Fruit fly (Drosophila melanogaster) whole organism, wandering third instar larva: ENCODE data around the gene PH4alphaMP.
A peak's percentile ranks its signal among the peaks of the same experiment; 100 is the strongest.

Experiments
- Abd-B ChIP-seq: fragments of >200 bp; optimal IDR thresholded peaks from 2 replicates; lab custom pipeline; 2017; ENCODE audit warnings: missing biosample characterization, missing genetic modification characterization
- CG32264 ChIP-seq: fragments of 200-800 bp; sonication (Bioruptor generic); optimal IDR thresholded peaks from 2 replicates; lab custom pipeline; 2016; ENCODE audit warnings: missing biosample characterization, missing genetic modification characterization
- CG9705 ChIP-seq: fragments of 200-800 bp; sonication (Bioruptor generic); optimal IDR thresholded peaks from 2 replicates; lab custom pipeline; 2018; ENCODE audit warnings: missing biosample characterization, mild to moderate bottlenecking, missing genetic modification characterization
- CrebA ChIP-seq: fragments of 200-800 bp; sonication (Bioruptor generic); optimal IDR thresholded peaks from 2 replicates; lab custom pipeline; 2016; ENCODE audit warnings: missing biosample characterization, mild to moderate bottlenecking, missing genetic modification characterization, borderline replicate concordance
- Dif ChIP-seq: fragments of 200-275, 200-300 bp; sonication (Bioruptor generic); optimal IDR thresholded peaks from 2 replicates; lab custom pipeline; 2018; ENCODE audit warnings: missing biosample characterization, missing genetic modification characterization; ENCODE audit not compliant: partially characterized antibody
- GATAd ChIP-seq: sonication (Bioruptor generic); optimal IDR thresholded peaks from 2 replicates; lab custom pipeline; 2016; ENCODE audit warnings: missing biosample characterization, missing genetic modification characterization
- HLH106 ChIP-seq: fragments of 200-800 bp; optimal IDR thresholded peaks from 3 replicates; lab custom pipeline; 2019; ENCODE audit warnings: missing biosample characterization, mild to moderate bottlenecking, missing genetic modification characterization, moderate library complexity
- Hnf4 ChIP-seq: fragments of 200-800 bp; sonication (Bioruptor generic); optimal IDR thresholded peaks from 2 replicates; lab custom pipeline; 2016; ENCODE audit warnings: missing biosample characterization, mild to moderate bottlenecking, missing genetic modification characterization
- Hr83 ChIP-seq: fragments of 200-300 bp; sonication (Bioruptor generic); optimal IDR thresholded peaks from 2 replicates; lab custom pipeline; 2016; ENCODE audit warnings: missing biosample characterization, mild to moderate bottlenecking, missing genetic modification characterization, moderate library complexity; ENCODE audit not compliant: poor library complexity, severe bottlenecking
- Jra ChIP-seq: sonication (Bioruptor generic); optimal IDR thresholded peaks from 2 replicates; lab custom pipeline; 2016; ENCODE audit warnings: missing biosample characterization, missing genetic modification characterization
- Mio ChIP-seq: sonication (Bioruptor generic); optimal IDR thresholded peaks from 2 replicates; lab custom pipeline; 2016; ENCODE audit warnings: missing biosample characterization, missing genetic modification characterization
- Myc ChIP-seq: fragments of >200 bp; optimal IDR thresholded peaks from 2 replicates; lab custom pipeline; 2017
- N ChIP-seq: fragments of >200 bp; optimal IDR thresholded peaks from 2 replicates; lab custom pipeline; 2018; ENCODE audit warnings: missing biosample characterization, missing external identifiers, missing genetic modification characterization
- OdsH ChIP-seq: fragments of 200-800 bp; sonication (Bioruptor generic); optimal IDR thresholded peaks from 2 replicates; lab custom pipeline; 2016; ENCODE audit warnings: missing biosample characterization, mild to moderate bottlenecking, missing genetic modification characterization
- Rel ChIP-seq, 2 experiments: fragments of 200-800 bp; sonication (Bioruptor generic) in 1 of 2; optimal IDR thresholded peaks; 2 replicates in 1 of 2; 3 replicates in 1 of 2; lab custom pipeline; 2016 to 2019; ENCODE audit warnings: mild to moderate bottlenecking in 2 of 2, missing biosample characterization in 2 of 2, missing genetic modification characterization in 2 of 2, moderate library complexity in 1 of 2
- Sp1 ChIP-seq: fragments of 200-800 bp; sonication (Bioruptor generic); optimal IDR thresholded peaks from 3 replicates; lab custom pipeline; 2019; ENCODE audit warnings: missing biosample characterization, mild to moderate bottlenecking, missing genetic modification characterization, moderate library complexity
- Vsx2 ChIP-seq: fragments of 200-300, 225-300 bp; sonication (Bioruptor generic); optimal IDR thresholded peaks from 2 replicates; lab custom pipeline; 2018; ENCODE audit warnings: missing biosample characterization, missing genetic modification characterization; ENCODE audit not compliant: partially characterized antibody
- br ChIP-seq: fragments of 200-800 bp; sonication (Bioruptor generic); optimal IDR thresholded peaks from 2 replicates; lab custom pipeline; 2016; ENCODE audit warnings: missing biosample characterization, missing genetic modification characterization
- brk ChIP-seq: fragments of 200-800 bp; sonication (Bioruptor generic); optimal IDR thresholded peaks from 2 replicates; lab custom pipeline; 2016; ENCODE audit warnings: missing biosample characterization, mild to moderate bottlenecking, missing genetic modification characterization
- dl ChIP-seq, 2 experiments: fragments of 175-275, 200-275 bp in 1 of 2; fragments of 200-275 bp in 1 of 2; sonication (Bioruptor generic); optimal IDR thresholded peaks; lab custom pipeline; 2018; ENCODE audit warnings: mild to moderate bottlenecking in 2 of 2, missing biosample characterization in 2 of 2, missing genetic modification characterization in 2 of 2, moderate library complexity in 2 of 2; ENCODE audit not compliant: partially characterized antibody in 2 of 2, insufficient read depth in 1 of 2
- dmrt93B ChIP-seq: fragments of 200-800 bp; sonication (Bioruptor generic); optimal IDR thresholded peaks from 2 replicates; lab custom pipeline; 2018; ENCODE audit warnings: missing biosample characterization, mild to moderate bottlenecking, missing genetic modification characterization
- dsf ChIP-seq: sonication (Bioruptor generic); optimal IDR thresholded peaks from 2 replicates; lab custom pipeline; 2016; ENCODE audit warnings: missing biosample characterization, missing genetic modification characterization, borderline replicate concordance
- ey ChIP-seq: fragments of 200-800 bp; sonication (Bioruptor generic); optimal IDR thresholded peaks from 2 replicates; lab custom pipeline; 2016; ENCODE audit warnings: missing biosample characterization, missing genetic modification characterization
- foxo ChIP-seq, 2 experiments: fragments of 200-800 bp; sonication (Bioruptor generic); optimal IDR thresholded peaks; 2 replicates in 1 of 2; 3 replicates in 1 of 2; lab custom pipeline; 2016 to 2017; ENCODE audit warnings: missing biosample characterization in 2 of 2, missing genetic modification characterization in 2 of 2
- fru ChIP-seq: fragments of 200-800 bp; sonication (Bioruptor generic); optimal IDR thresholded peaks from 3 replicates; lab custom pipeline; 2016; ENCODE audit warnings: missing biosample characterization, mild to moderate bottlenecking, missing genetic modification characterization
- h ChIP-seq: fragments of 200-800 bp; sonication (Bioruptor generic); optimal IDR thresholded peaks from 3 replicates; lab custom pipeline; 2016; ENCODE audit warnings: missing biosample characterization, mild to moderate bottlenecking, missing genetic modification characterization
- jim ChIP-seq: fragments of 175-275, 200-325 bp; sonication (Bioruptor generic); optimal IDR thresholded peaks from 2 replicates; lab custom pipeline; 2016; ENCODE audit warnings: missing biosample characterization, mild to moderate bottlenecking, missing genetic modification characterization
- lola ChIP-seq: fragments of >200 bp; optimal IDR thresholded peaks from 2 replicates; lab custom pipeline; 2017; ENCODE audit warnings: missing biosample characterization, missing genetic modification characterization
- pan ChIP-seq: fragments of >200 bp; optimal IDR thresholded peaks from 2 replicates; lab custom pipeline; 2017
- psq ChIP-seq: fragments of 200-800 bp; sonication (Bioruptor generic); optimal IDR thresholded peaks from 3 replicates; lab custom pipeline; 2017; ENCODE audit warnings: missing biosample characterization, mild to moderate bottlenecking, missing genetic modification characterization, moderate library complexity
- rgr ChIP-seq: fragments of 200-800 bp; sonication (Bioruptor generic); optimal IDR thresholded peaks from 3 replicates; lab custom pipeline; 2016; ENCODE audit warnings: missing biosample characterization, mild to moderate bottlenecking, missing genetic modification characterization
- sage ChIP-seq: fragments of 200-800 bp; sonication (Bioruptor generic); optimal IDR thresholded peaks from 2 replicates; lab custom pipeline; 2016; ENCODE audit warnings: missing biosample characterization, mild to moderate bottlenecking, missing genetic modification characterization
- sv ChIP-seq: fragments of 200-800 bp; sonication (Bioruptor generic); optimal IDR thresholded peaks from 3 replicates; lab custom pipeline; 2016; ENCODE audit warnings: missing biosample characterization, missing genetic modification characterization
- tai ChIP-seq: sonication (Bioruptor generic); optimal IDR thresholded peaks from 2 replicates; lab custom pipeline; 2016; ENCODE audit warnings: missing biosample characterization, missing genetic modification characterization
- usp ChIP-seq: fragments of >200 bp; optimal IDR thresholded peaks from 2 replicates; lab custom pipeline; 2017; ENCODE audit warnings: missing biosample characterization, missing genetic modification characterization
- woc ChIP-seq: sonication (Bioruptor generic); optimal IDR thresholded peaks from 2 replicates; lab custom pipeline; 2016; ENCODE audit warnings: missing biosample characterization, mild to moderate bottlenecking, missing genetic modification characterization

PH4alphaMP gene

dm6 chr3R:30496103-30496858, at the start of gene PH4alphaMP:
Gene PH4alphaMP (minus strand): TSS chr3R:30496153.
- no peak for TF ChIP-seq N (GFP tag; lab: Kevin White, UChicago)
- TF ChIP-seq CrebA (GFP tag; lab: Kevin White, UChicago): no peak
- TF ChIP-seq tai (GFP tag; lab: Kevin White, UChicago): no peak
- TF ChIP-seq Dif (GFP tag; lab: Kevin White, UChicago): no peak
- TF ChIP-seq brk (GFP tag; lab: Kevin White, UChicago): no peak

- TF ChIP-seq br (GFP tag; lab: Kevin White, UChicago) (no peak), dmrt93B (GFP tag; lab: Kevin White, UChicago) (no peak), GATAd (no peak), N (GFP tag; lab: Kevin White, UChicago) (no peak), sage (GFP tag; lab: Kevin White, UChicago) (no peak), Myc (lab: Kevin White, UChicago) (no peak), CG9705 (no peak), Mio (no peak), dsf (GFP tag; lab: Kevin White, UChicago) (no peak), Abd-B (GFP tag; lab: Kevin White, UChicago) (no peak), Dif (GFP tag; lab: Kevin White, UChicago) (no peak), Hr83 (GFP tag; lab: Kevin White, UChicago) (no peak), Sp1 (GFP tag; lab: Kevin White, UChicago) (no peak)
Observed at dm6 chr3R:30544974-30545373, 49.0 kb upstream of the PH4alphaMP start.

DNA sequence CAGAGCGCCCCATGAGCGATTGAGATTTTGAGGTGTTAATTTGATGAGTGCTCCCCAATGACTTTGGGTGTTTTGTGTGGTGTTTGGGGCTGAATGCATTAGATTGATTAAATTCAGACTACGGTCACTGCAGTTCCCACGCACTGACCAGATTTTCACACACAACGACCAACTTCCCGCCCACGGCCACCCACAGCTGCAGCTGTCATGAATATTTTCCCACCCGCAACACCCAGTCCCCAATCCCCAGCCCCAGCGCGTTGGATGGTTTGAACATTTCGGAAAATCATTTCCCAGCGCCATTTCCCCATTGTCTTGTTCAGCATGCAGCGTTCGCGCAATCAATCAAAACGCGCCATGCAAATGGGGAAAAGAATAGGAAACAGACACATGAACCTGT, 45.5 kb upstream of the PH4alphaMP start:
- TF ChIP-seq Sp1 (GFP tag; lab: Kevin White, UChicago) (no peak), Jra (GFP tag; lab: Kevin White, UChicago) (no peak), brk (GFP tag; lab: Kevin White, UChicago) (no peak), psq (GFP tag; lab: Kevin White, UChicago) (no peak), dmrt93B (GFP tag; lab: Kevin White, UChicago) (no peak), Myc (lab: Kevin White, UChicago) (no peak), N (GFP tag; lab: Kevin White, UChicago) (no peak), Hnf4 (GFP tag; lab: Kevin White, UChicago) (no peak), lola (GFP tag; lab: Kevin White, UChicago) (no peak), jim (GFP tag; lab: Kevin White, UChicago) (no peak), Mio (no peak), ey (GFP tag; lab: Kevin White, UChicago) (no peak), rgr (GFP tag; lab: Kevin White, UChicago) (no peak), foxo (GFP tag; optimal IDR thresholded peaks at IDR 0.05; lab: Kevin White, UChicago) (no peak), h (no peak), woc (GFP tag; lab: Kevin White, UChicago) (no peak), tai (GFP tag; lab: Kevin White, UChicago) (no peak)

- no peak for TF ChIP-seq CrebA (GFP tag; lab: Kevin White, UChicago)
- TF ChIP-seq brk (GFP tag; lab: Kevin White, UChicago): no peak
- TF ChIP-seq jim (GFP tag; lab: Kevin White, UChicago): no peak
- TF ChIP-seq sv (GFP tag; lab: Kevin White, UChicago): peak; percentile 80
- TF ChIP-seq pan: no peak
- TF ChIP-seq OdsH: peak; percentile 19
- TF ChIP-seq ey (GFP tag; lab: Kevin White, UChicago): peak; percentile 61
- no peak for TF ChIP-seq woc (GFP tag; lab: Kevin White, UChicago)
- TF ChIP-seq dsf (GFP tag; lab: Kevin White, UChicago): no peak
- peak; percentile 47 for TF ChIP-seq CG9705
- no peak for TF ChIP-seq lola (GFP tag; lab: Kevin White, UChicago)
- no peak for TF ChIP-seq dl (GFP tag; optimal IDR thresholded peaks at IDR 0.05; lab: Kevin White, UChicago; ENCODE audit: insufficient read depth in 1 of 2, partially characterized antibody in 2 of 2)
- TF ChIP-seq Sp1 (GFP tag; lab: Kevin White, UChicago): peak; percentile 12
- no peak for TF ChIP-seq Abd-B (GFP tag; lab: Kevin White, UChicago)
- TF ChIP-seq h: peak; percentile 62
- TF ChIP-seq Hnf4 (GFP tag; lab: Kevin White, UChicago): peak; percentile 40
- peak; percentile 23 for TF ChIP-seq dmrt93B (GFP tag; lab: Kevin White, UChicago)
- TF ChIP-seq usp (GFP tag; lab: Kevin White, UChicago): no peak
- no peak for TF ChIP-seq Mio
- no peak for TF ChIP-seq Vsx2 (GFP tag; lab: Kevin White, UChicago)
- TF ChIP-seq GATAd: no peak
- peak in 1 of 2 experiments; percentile 51 for TF ChIP-seq foxo (GFP tag; optimal IDR thresholded peaks at IDR 0.05; lab: Kevin White, UChicago)
- TF ChIP-seq N (GFP tag; lab: Kevin White, UChicago): no peak
- TF ChIP-seq CG32264 (GFP tag; lab: Kevin White, UChicago): no peak
- peak; percentile 1 for TF ChIP-seq psq (GFP tag; lab: Kevin White, UChicago)
- no peak for TF ChIP-seq sage (GFP tag; lab: Kevin White, UChicago)
- TF ChIP-seq rgr (GFP tag; lab: Kevin White, UChicago): peak; percentile 60
- TF ChIP-seq Myc (lab: Kevin White, UChicago): no peak
- peak; percentile 34 for TF ChIP-seq fru
- peak; percentile 54 for TF ChIP-seq br (GFP tag; lab: Kevin White, UChicago)
- TF ChIP-seq tai (GFP tag; lab: Kevin White, UChicago): no peak
- no peak for TF ChIP-seq Dif (GFP tag; lab: Kevin White, UChicago)
- TF ChIP-seq Rel (GFP tag; optimal IDR thresholded peaks at IDR 0.05; lab: Kevin White, UChicago): no peak
- TF ChIP-seq Rel (tag; optimal IDR thresholded peaks at IDR 0.05; lab: Kevin White, UChicago): no peak
- peak; percentile 53 for TF ChIP-seq HLH106 (tag; lab: Kevin White, UChicago)
- no peak for TF ChIP-seq Jra (GFP tag; lab: Kevin White, UChicago)
Observed at dm6 chr3R:30540196-30540595, 44.2 kb upstream of the PH4alphaMP start.
